Worm (Caenorhabditis elegans): ENCODE measurements around the gene clec-129.

clec-129 gene

ce11 chrII:3609764-3610163 lies 38.5 kb downstream of the clec-129 start, which contains the start of gene Y49F6A.5:
TSS of gene Y49F6A.5 (minus strand) at chrII:3609864.
- TF ChIP-seq lsy-12 (tag; optimal IDR thresholded peaks at IDR 0.05) = no peak
- no peak for TF ChIP-seq mml-1 (tag; optimal IDR thresholded peaks at IDR 0.05)

- TF ChIP-seq unc-62 (GFP tag; optimal IDR thresholded peaks at IDR 0.05) = no peak
- TF ChIP-seq nhr-28 (tag; optimal IDR thresholded peaks at IDR 0.05) = no peak
- TF ChIP-seq nfya-1 (tag; optimal IDR thresholded peaks at IDR 0.05; ENCODE audit: insufficient read depth) = peak; percentile 98
These were observed 45.3 kb downstream of the clec-129 start for ce11 chrII:3616615-3617014.

- TF ChIP-seq nhr-28 (tag; optimal IDR thresholded peaks at IDR 0.05) = no peak
- no peak for TF ChIP-seq nhr-23 (tag; optimal IDR thresholded peaks at IDR 0.05)
- no peak for TF ChIP-seq ceh-82 (tag; optimal IDR thresholded peaks at IDR 0.05)
- TF ChIP-seq ztf-4 (tag; optimal IDR thresholded peaks at IDR 0.05) = no peak
- no peak for TF ChIP-seq elt-2 (tag; optimal IDR thresholded peaks at IDR 0.05)
- TF ChIP-seq nhr-76 (tag; optimal IDR thresholded peaks at IDR 0.05) = no peak
- TF ChIP-seq aly-2 (tag; optimal IDR thresholded peaks at IDR 0.05) = no peak
- TF ChIP-seq fkh-10 (GFP tag; optimal IDR thresholded peaks at IDR 0.05) = no peak
- no peak for TF ChIP-seq snpc-4 (tag; optimal IDR thresholded peaks at IDR 0.05)
- no peak for TF ChIP-seq skn-1 (tag; optimal IDR thresholded peaks at IDR 0.05)
- no peak for TF ChIP-seq ZK546.5 (tag; optimal IDR thresholded peaks at IDR 0.05)
- no peak for TF ChIP-seq nhr-43 (tag; optimal IDR thresholded peaks at IDR 0.05; ENCODE audit: poor library complexity, severe bottlenecking)
- TF ChIP-seq pha-4 (tag; optimal IDR thresholded peaks at IDR 0.05) = no peak
- no peak for TF ChIP-seq zag-1 (tag; optimal IDR thresholded peaks at IDR 0.05)
- TF ChIP-seq elt-3 (tag; optimal IDR thresholded peaks at IDR 0.05) = no peak
- no peak for TF ChIP-seq elt-1 (tag; optimal IDR thresholded peaks at IDR 0.05)
- TF ChIP-seq ceh-16 (tag; optimal IDR thresholded peaks at IDR 0.05) = no peak
These were observed 46.2 kb downstream of the clec-129 start, which contains the start of gene F40E12.1 for ce11 chrII:3617512-3617911. TSS of gene F40E12.1 (plus strand) at chrII:3617812.

ce11 chrII:3620862-3621261 lies 49.6 kb downstream of the clec-129 start:
- TF ChIP-seq zag-1 (tag; optimal IDR thresholded peaks at IDR 0.05) = no peak
- no peak for TF ChIP-seq nhr-77 (tag; optimal IDR thresholded peaks at IDR 0.05)
- no peak for TF ChIP-seq ama-1 (optimal IDR thresholded peaks at IDR 0.05)
- TF ChIP-seq nhr-43 (tag; optimal IDR thresholded peaks at IDR 0.05; ENCODE audit: poor library complexity, severe bottlenecking) = no peak
- no peak for TF ChIP-seq nhr-25 (tag; optimal IDR thresholded peaks at IDR 0.05)
- TF ChIP-seq nhr-12 (tag; optimal IDR thresholded peaks at IDR 0.05) = no peak
- TF ChIP-seq mdl-1 (tag; optimal IDR thresholded peaks at IDR 0.05) = no peak
- TF ChIP-seq nhr-28 (tag; optimal IDR thresholded peaks at IDR 0.05) = no peak
- no peak for TF ChIP-seq ceh-16 (tag; optimal IDR thresholded peaks at IDR 0.05)
- no peak for TF ChIP-seq R02D3.7 (tag; optimal IDR thresholded peaks at IDR 0.05)
- no peak for TF ChIP-seq jun-1 (tag; optimal IDR thresholded peaks at IDR 0.05)
- TF ChIP-seq nhr-23 (tag; optimal IDR thresholded peaks at IDR 0.05) = no peak
- no peak for TF ChIP-seq ZK546.5 (tag; optimal IDR thresholded peaks at IDR 0.05)
- TF ChIP-seq nhr-237 (tag; optimal IDR thresholded peaks at IDR 0.05) = no peak
- TF ChIP-seq pqm-1 (tag; optimal IDR thresholded peaks at IDR 0.05) = no peak

- TF ChIP-seq egl-27 (tag; optimal IDR thresholded peaks at IDR 0.05) (no peak), ZK546.5 (tag; optimal IDR thresholded peaks at IDR 0.05) (no peak), sea-2 (GFP tag; optimal IDR thresholded peaks at IDR 0.05) (no peak), pha-4 (tag; optimal IDR thresholded peaks at IDR 0.05) (no peak), nhr-43 (tag; optimal IDR thresholded peaks at IDR 0.05; ENCODE audit: poor library complexity, severe bottlenecking) (no peak), nhr-25 (tag; optimal IDR thresholded peaks at IDR 0.05) (no peak), ztf-11 (tag; optimal IDR thresholded peaks at IDR 0.05) (no peak), skn-1 (tag; optimal IDR thresholded peaks at IDR 0.05) (no peak), nhr-76 (tag; optimal IDR thresholded peaks at IDR 0.05) (no peak), hmg-11 (tag; optimal IDR thresholded peaks at IDR 0.05) (no peak), egl-5 (tag; optimal IDR thresholded peaks at IDR 0.05) (no peak), lin-15B (tag; optimal IDR thresholded peaks at IDR 0.05) (no peak), nhr-77 (tag; optimal IDR thresholded peaks at IDR 0.05) (no peak), lsy-12 (tag; optimal IDR thresholded peaks at IDR 0.05) (no peak), eor-1 (tag; optimal IDR thresholded peaks at IDR 0.05) (no peak), R02D3.7 (tag; optimal IDR thresholded peaks at IDR 0.05) (no peak), mml-1 (tag; optimal IDR thresholded peaks at IDR 0.05) (no peak), nfya-1 (tag; optimal IDR thresholded peaks at IDR 0.05; ENCODE audit: insufficient read depth) (no peak)
These were observed 50.7 kb downstream of the clec-129 start, which contains the start of gene M151.7 for ce11 chrII:3622014-3622413. TSS of gene M151.7 (plus strand) at chrII:3622314.
